Fruit fly (Drosophila melanogaster) whole organism, embryonic: ENCODE results near the gene CG13033.
A peak's percentile ranks its signal among the peaks of the same experiment; 100 is the strongest.

Experiments used
- Adf1 ChIP-seq: fragments of 200-800 bp; sonication (Bioruptor generic); IDR thresholded peaks from 2 replicates; pipeline ENCODE4 v1.3.6; 2022; ENCODE audit warnings: missing biosample characterization, missing genetic modification characterization
- CG10979 ChIP-seq: fragments of 200-800 bp; sonication (Bioruptor generic); optimal IDR thresholded peaks from 2 replicates; lab custom pipeline; 2018; ENCODE audit warnings: missing biosample characterization, mild to moderate bottlenecking, missing genetic modification characterization, moderate library complexity
- CG12769 ChIP-seq: fragments of 200-800 bp; sonication (Bioruptor generic); optimal IDR thresholded peaks from 2 replicates; lab custom pipeline; 2019; ENCODE audit warnings: missing biosample characterization, mild to moderate bottlenecking, missing genetic modification characterization, moderate library complexity
- CG1529 ChIP-seq: fragments of 200-800 bp; sonication (Bioruptor generic); optimal IDR thresholded peaks from 3 replicates; lab custom pipeline; 2018; ENCODE audit warnings: missing biosample characterization, missing genetic modification characterization
- CG15514 ChIP-seq: fragments of 200-800 bp; sonication (Bioruptor generic); optimal IDR thresholded peaks from 3 replicates; lab custom pipeline; 2017; ENCODE audit warnings: missing biosample characterization, missing genetic modification characterization, mild to moderate bottlenecking, moderate library complexity, missing genetic modification reagents
- CG18262 ChIP-seq: fragments of 200-800 bp; optimal IDR thresholded peaks from 3 replicates; lab custom pipeline; 2019; ENCODE audit warnings: missing biosample characterization, mild to moderate bottlenecking, missing genetic modification characterization, moderate library complexity
- CG2116 ChIP-seq: fragments of 200-800 bp; sonication (Bioruptor generic); optimal IDR thresholded peaks from 3 replicates; lab custom pipeline; 2018; ENCODE audit warnings: missing biosample characterization, mild to moderate bottlenecking, missing genetic modification characterization
- CG2678 ChIP-seq: fragments of 200-800 bp; sonication (Bioruptor generic); optimal IDR thresholded peaks from 3 replicates; lab custom pipeline; 2019; ENCODE audit warnings: missing biosample characterization, mild to moderate bottlenecking, missing genetic modification characterization, moderate library complexity
- CG30431 ChIP-seq: fragments of 200-800 bp; sonication (Bioruptor generic); optimal IDR thresholded peaks from 2 replicates; lab custom pipeline; 2017; ENCODE audit warnings: missing biosample characterization, missing genetic modification characterization
- CG4360 ChIP-seq: fragments of 200-800 bp; sonication (Bioruptor generic); IDR thresholded peaks from 2 replicates; pipeline ENCODE4 v1.3.6; 2022; ENCODE audit warnings: missing biosample characterization, missing genetic modification characterization
- CG6654 ChIP-seq: fragments of 200-800 bp; sonication (Bioruptor generic); optimal IDR thresholded peaks from 2 replicates; lab custom pipeline; 2017; ENCODE audit warnings: missing biosample characterization, mild to moderate bottlenecking, missing genetic modification characterization
- CG6689 ChIP-seq: fragments of 200-800 bp; sonication (Bioruptor generic); IDR thresholded peaks from 2 replicates; pipeline ENCODE4 v1.3.6; 2022; ENCODE audit warnings: missing biosample characterization, missing genetic modification characterization
- CG8359 ChIP-seq: fragments of 200-800 bp; sonication (Bioruptor generic); optimal IDR thresholded peaks from 2 replicates; lab custom pipeline; 2017; ENCODE audit warnings: missing biosample characterization, mild to moderate bottlenecking, missing genetic modification characterization, borderline replicate concordance
- CkIIα-i1 ChIP-seq: fragments of 200-800 bp; sonication (Bioruptor generic); IDR thresholded peaks from 2 replicates; pipeline ENCODE4 v1.3.6; 2022; ENCODE audit warnings: missing biosample characterization, missing genetic modification characterization
- Ets97D ChIP-seq: fragments of 200-800 bp; sonication (Bioruptor generic); optimal IDR thresholded peaks from 3 replicates; lab custom pipeline; 2016; ENCODE audit warnings: missing biosample characterization, missing genetic modification characterization
- Fer2 ChIP-seq: fragments of 200-800 bp; sonication (Bioruptor generic); optimal IDR thresholded peaks from 2 replicates; lab custom pipeline; 2018; ENCODE audit warnings: missing biosample characterization, mild to moderate bottlenecking, missing genetic modification characterization, moderate library complexity
- HHEX ChIP-seq: fragments of 200-800 bp; sonication (Bioruptor generic); optimal IDR thresholded peaks from 3 replicates; lab custom pipeline; 2017; ENCODE audit warnings: missing biosample characterization, mild to moderate bottlenecking, missing genetic modification characterization, missing genetic modification reagents
- Kr ChIP-seq: fragments of 200-800 bp; sonication (Bioruptor generic); optimal IDR thresholded peaks from 2 replicates; lab custom pipeline; 2017; ENCODE audit warnings: missing biosample characterization, mild to moderate bottlenecking, missing genetic modification characterization
- Mes4 ChIP-seq: fragments of 200-800 bp; sonication (Bioruptor generic); optimal IDR thresholded peaks from 2 replicates; lab custom pipeline; 2016; ENCODE audit warnings: missing biosample characterization, missing genetic modification characterization
- Neu2 ChIP-seq: fragments of 200-800 bp; sonication (Bioruptor generic); optimal IDR thresholded peaks from 3 replicates; lab custom pipeline; 2016; ENCODE audit warnings: missing biosample characterization, missing genetic modification characterization, borderline replicate concordance
- Oaz ChIP-seq: fragments of 200-800 bp; sonication (Bioruptor generic); IDR thresholded peaks from 2 replicates; pipeline ENCODE4 v1.3.6; 2022; ENCODE audit warnings: missing biosample characterization, missing genetic modification characterization
- Poxn ChIP-seq: fragments of 200-800 bp; sonication (Bioruptor generic); IDR thresholded peaks from 2 replicates; pipeline ENCODE4 v1.3.6; 2022; ENCODE audit warnings: missing biosample characterization, missing genetic modification characterization
- Sry-δ ChIP-seq: fragments of 200-800 bp; sonication (Bioruptor generic); optimal IDR thresholded peaks from 2 replicates; lab custom pipeline; 2016; ENCODE audit warnings: missing biosample characterization, missing genetic modification characterization
- Vsx1 ChIP-seq: fragments of 200-800 bp; sonication (Bioruptor generic); optimal IDR thresholded peaks from 2 replicates; lab custom pipeline; 2017; ENCODE audit warnings: missing biosample characterization, mild to moderate bottlenecking, missing genetic modification characterization, missing genetic modification reagents
- YL-1 ChIP-seq: fragments of 200-800 bp; sonication (Bioruptor generic); optimal IDR thresholded peaks from 3 replicates; lab custom pipeline; 2017; ENCODE audit warnings: missing biosample characterization, mild to moderate bottlenecking, missing genetic modification characterization
- bigmax ChIP-seq: fragments of 200-800 bp; sonication (Bioruptor generic); optimal IDR thresholded peaks from 2 replicates; lab custom pipeline; 2018; ENCODE audit warnings: missing biosample characterization, mild to moderate bottlenecking, missing genetic modification characterization
- cg ChIP-seq: fragments of 200-800 bp; sonication (Bioruptor generic); optimal IDR thresholded peaks from 3 replicates; lab custom pipeline; 2019; ENCODE audit warnings: missing biosample characterization, mild to moderate bottlenecking, missing genetic modification characterization, moderate library complexity
- crc ChIP-seq: fragments of 200-800 bp; sonication (Bioruptor generic); optimal IDR thresholded peaks from 2 replicates; lab custom pipeline; 2016; ENCODE audit warnings: missing biosample characterization, missing genetic modification characterization
- crp ChIP-seq, 2 experiments: fragments of 200-800 bp; sonication (Bioruptor generic); optimal IDR thresholded peaks; 2 replicates in 1 of 2; 3 replicates in 1 of 2; lab custom pipeline; 2017; ENCODE audit warnings: missing biosample characterization in 2 of 2, missing genetic modification characterization in 2 of 2, mild to moderate bottlenecking in 1 of 2, moderate library complexity in 1 of 2
- disco-r ChIP-seq: fragments of 200-800 bp; sonication (Bioruptor generic); optimal IDR thresholded peaks from 2 replicates; lab custom pipeline; 2016; ENCODE audit warnings: missing biosample characterization, missing genetic modification characterization
- dpn ChIP-seq, 2 experiments: fragments of 200-800 bp; sonication (Bioruptor generic); optimal IDR thresholded peaks; 3 replicates each; lab custom pipeline; 2016; ENCODE audit warnings: missing biosample characterization in 2 of 2, missing genetic modification characterization in 2 of 2
- ems ChIP-seq: fragments of 200-800 bp; sonication (Bioruptor generic); optimal IDR thresholded peaks from 3 replicates; lab custom pipeline; 2016; ENCODE audit warnings: missing biosample characterization, missing genetic modification characterization
- ind ChIP-seq: fragments of 200-800 bp; sonication (Bioruptor generic); optimal IDR thresholded peaks from 3 replicates; lab custom pipeline; 2016; ENCODE audit warnings: missing biosample characterization, missing genetic modification characterization
- kay ChIP-seq: fragments of 200-800 bp; sonication (Bioruptor generic); optimal IDR thresholded peaks from 2 replicates; lab custom pipeline; 2016; ENCODE audit warnings: missing biosample characterization, missing genetic modification characterization
- lmd ChIP-seq: fragments of 200-800 bp; sonication (Bioruptor generic); IDR thresholded peaks from 2 replicates; pipeline ENCODE4 v1.3.6; 2022; ENCODE audit warnings: missing biosample characterization, missing genetic modification characterization
- nerfin-1 ChIP-seq: fragments of 200-800 bp; sonication (Bioruptor generic); optimal IDR thresholded peaks from 3 replicates; lab custom pipeline; 2019; ENCODE audit warnings: missing biosample characterization, mild to moderate bottlenecking, missing genetic modification characterization, moderate library complexity
- nmo ChIP-seq: fragments of 200-800 bp; sonication (Bioruptor generic); optimal IDR thresholded peaks from 2 replicates; lab custom pipeline; 2018; ENCODE audit warnings: missing biosample characterization, mild to moderate bottlenecking, missing genetic modification characterization, moderate library complexity
- odd ChIP-seq: fragments of 200-800 bp; sonication (Bioruptor generic); optimal IDR thresholded peaks from 2 replicates; lab custom pipeline; 2017; ENCODE audit warnings: missing biosample characterization, mild to moderate bottlenecking, missing genetic modification characterization
- pfk ChIP-seq: fragments of 200-800 bp; sonication (Bioruptor generic); optimal IDR thresholded peaks from 2 replicates; lab custom pipeline; 2018; ENCODE audit warnings: missing biosample characterization, mild to moderate bottlenecking, missing genetic modification characterization, moderate library complexity
- phol ChIP-seq: fragments of 200-800 bp; sonication (Bioruptor generic); optimal IDR thresholded peaks from 3 replicates; lab custom pipeline; 2018; ENCODE audit warnings: missing biosample characterization, mild to moderate bottlenecking, missing genetic modification characterization, moderate library complexity
- run ChIP-seq: fragments of 200-800 bp; sonication (Bioruptor generic); optimal IDR thresholded peaks from 3 replicates; lab custom pipeline; 2018; ENCODE audit warnings: missing biosample characterization, mild to moderate bottlenecking, missing genetic modification characterization
- sd ChIP-seq: fragments of 200-800 bp; sonication (Bioruptor generic); optimal IDR thresholded peaks from 3 replicates; lab custom pipeline; 2018; ENCODE audit warnings: missing biosample characterization, mild to moderate bottlenecking, missing genetic modification characterization, moderate library complexity
- tll ChIP-seq, 2 experiments: fragments of 200-800 bp in 1 of 2; fragments of >200 bp in 1 of 2; sonication (Bioruptor generic) in 1 of 2; optimal IDR thresholded peaks; 2 replicates each; lab custom pipeline; 2017 to 2019; ENCODE audit warnings: missing biosample characterization in 2 of 2, missing genetic modification characterization in 2 of 2, mild to moderate bottlenecking in 1 of 2, moderate library complexity in 1 of 2
- tna ChIP-seq: fragments of 200-800 bp; sonication (Bioruptor generic); IDR thresholded peaks from 2 replicates; pipeline ENCODE4 v1.3.6; 2022; ENCODE audit warnings: missing biosample characterization, missing genetic modification characterization; ENCODE audit not compliant: partially characterized antibody
- toy ChIP-seq: fragments of 200-800 bp; sonication (Bioruptor generic); IDR thresholded peaks from 2 replicates; pipeline ENCODE4 v1.3.6; 2022; ENCODE audit warnings: missing biosample characterization, missing genetic modification characterization
- trh ChIP-seq: fragments of 200-800 bp; sonication (Bioruptor generic); optimal IDR thresholded peaks from 2 replicates; lab custom pipeline; 2016; ENCODE audit warnings: missing biosample characterization, missing genetic modification characterization
- vfl ChIP-seq: fragments of 200-800 bp; sonication (Bioruptor generic); optimal IDR thresholded peaks from 2 replicates; lab custom pipeline; 2016; ENCODE audit warnings: missing biosample characterization, missing genetic modification characterization
- wor ChIP-seq: fragments of 200-800 bp; sonication (Bioruptor generic); IDR thresholded peaks from 2 replicates; pipeline ENCODE4 v1.3.6; 2022; ENCODE audit warnings: missing biosample characterization, missing genetic modification characterization
- yki ChIP-seq: fragments of >200 bp; optimal IDR thresholded peaks from 3 replicates; lab custom pipeline; 2018
- zfh2 ChIP-seq: fragments of 200-800 bp; sonication (Bioruptor generic); optimal IDR thresholded peaks from 2 replicates; lab custom pipeline; 2016; ENCODE audit warnings: missing biosample characterization, missing genetic modification characterization

Gene CG13033

dm6 chr3L:16581201-16581705 is 35.8 kb upstream of the CG13033 start, which contains the start of gene Smn (continued):
- TF ChIP-seq lmd (no peak), CG15514 (peak; percentile 57), toy (GFP tag; lab: Robert Waterston, UW) (no peak), Poxn (peak; percentile 46; the same call in 1 of the 2 replicates), dpn (GFP tag; optimal IDR thresholded peaks at IDR 0.05; lab: Kevin White, UChicago) (peak; percentile 39 to 58), Neu2 (GFP tag; lab: Kevin White, UChicago) (peak; percentile 39), CG18262 (tag; lab: Kevin White, UChicago) (peak; percentile 36), Oaz (GFP tag; lab: Robert Waterston, UW) (no peak), CG2678 (tag; lab: Kevin White, UChicago) (peak; percentile 59), CG10979 (tag; lab: Kevin White, UChicago) (peak; percentile 18), CG30431 (no peak), zfh2 (GFP tag; lab: Kevin White, UChicago) (peak; percentile 71), pfk (GFP tag; lab: Kevin White, UChicago) (no peak), YL-1 (peak; percentile 17), CG4360 (GFP tag; lab: Robert Waterston, UW) (no peak), tna (GFP tag; lab: Robert Waterston, UW) (peak; percentile 73), Sry-δ (GFP tag; lab: Kevin White, UChicago) (peak; percentile 85), CG1529 (GFP tag; lab: Kevin White, UChicago) (no peak), wor (no peak), Kr (no peak), run (no peak), nerfin-1 (tag; lab: Kevin White, UChicago) (peak; percentile 42), cg (GFP tag; lab: Kevin White, UChicago) (no peak), disco-r (GFP tag; lab: Kevin White, UChicago) (no peak), CG6689 (GFP tag; lab: Robert Waterston, UW) (peak; percentile 34; the same call in 1 of the 2 replicates), tll (GFP tag; optimal IDR thresholded peaks at IDR 0.05; lab: Kevin White, UChicago) (no peak), CG8359 (no peak), Vsx1 (no peak), Fer2 (tag; lab: Kevin White, UChicago) (no peak), phol (tag; lab: Kevin White, UChicago) (peak; percentile 59), bigmax (no peak), crp (GFP tag; optimal IDR thresholded peaks at IDR 0.05; lab: Kevin White, UChicago) (no peak), odd (GFP tag; lab: Kevin White, UChicago) (no peak), HHEX (GFP tag; lab: Kevin White, UChicago) (no peak), Mes4 (GFP tag; lab: Kevin White, UChicago) (no peak), sd (tag; lab: Kevin White, UChicago) (peak; percentile 26), crc (GFP tag; lab: Kevin White, UChicago) (no peak), trh (GFP tag; lab: Kevin White, UChicago) (no peak), CG12769 (peak; percentile 29), CG2116 (GFP tag; lab: Kevin White, UChicago) (peak; percentile 97), CG6654 (GFP tag; lab: Kevin White, UChicago) (no peak), ems (GFP tag; lab: Kevin White, UChicago) (no peak), vfl (GFP tag; lab: Kevin White, UChicago) (peak; percentile 15), Adf1 (GFP tag; lab: Robert Waterston, UW) (no peak), Ets97D (GFP tag; lab: Kevin White, UChicago) (peak; percentile 30), CkIIα-i1 (GFP tag; lab: Robert Waterston, UW) (no peak), yki (no peak), nmo (GFP tag; lab: Kevin White, UChicago) (peak; percentile 48), ind (GFP tag; lab: Kevin White, UChicago) (peak; percentile 42), kay (GFP tag; lab: Kevin White, UChicago) (no peak)
